Fruit fly (Drosophila melanogaster) whole organism, embryonic: ENCODE data around the gene eEF1alpha2.

Experiments
- Abd-B ChIP-seq: fragments of 200-800 bp; sonication (Bioruptor generic); optimal IDR thresholded peaks from 2 replicates; lab custom pipeline; 2018; ENCODE audit warnings: missing biosample characterization, mild to moderate bottlenecking, missing genetic modification characterization, moderate library complexity
- BEAF-32 ChIP-seq: fragments of 200-800 bp; sonication (Bioruptor generic); optimal IDR thresholded peaks from 3 replicates; lab custom pipeline; 2017; ENCODE audit warnings: missing biosample characterization, missing genetic modification characterization, mild to moderate bottlenecking, moderate library complexity, missing genetic modification reagents
- Bgb ChIP-seq: fragments of 200-800 bp; sonication (Bioruptor generic); IDR thresholded peaks from 2 replicates; pipeline ENCODE4 v1.3.6; 2022; ENCODE audit warnings: missing biosample characterization, missing genetic modification characterization; ENCODE audit not compliant: partially characterized antibody
- BtbVII ChIP-seq: fragments of 200-800 bp; sonication (Bioruptor generic); optimal IDR thresholded peaks from 3 replicates; lab custom pipeline; 2017; ENCODE audit warnings: missing biosample characterization, mild to moderate bottlenecking, missing genetic modification characterization
- CG10959 ChIP-seq: fragments of 200-800 bp; sonication (Bioruptor generic); IDR thresholded peaks from 2 replicates; pipeline ENCODE4 v1.3.6; 2022; ENCODE audit warnings: missing biosample characterization, missing genetic modification characterization
- CG13123 ChIP-seq: fragments of 200-800 bp; sonication (Bioruptor generic); optimal IDR thresholded peaks from 2 replicates; lab custom pipeline; 2016; ENCODE audit warnings: missing biosample characterization, missing genetic modification characterization
- CG13287 ChIP-seq: fragments of 200-800 bp; sonication (Bioruptor generic); IDR thresholded peaks from 2 replicates; pipeline ENCODE4 v1.3.6; 2022; ENCODE audit warnings: missing biosample characterization, missing genetic modification characterization; ENCODE audit not compliant: partially characterized antibody
- CG14710 ChIP-seq: fragments of 200-800 bp; sonication (Bioruptor generic); optimal IDR thresholded peaks from 3 replicates; lab custom pipeline; 2019; ENCODE audit warnings: missing biosample characterization, mild to moderate bottlenecking, missing genetic modification characterization, moderate library complexity
- CG14860 ChIP-seq: fragments of 200-800 bp; sonication (Bioruptor generic); IDR thresholded peaks from 3 replicates; pipeline ENCODE4 v1.3.6; 2022; ENCODE audit warnings: missing biosample characterization, missing genetic modification characterization; ENCODE audit not compliant: partially characterized antibody
- CG15011 ChIP-seq: fragments of 200-800 bp; sonication (Bioruptor generic); optimal IDR thresholded peaks from 3 replicates; lab custom pipeline; 2018; ENCODE audit warnings: missing biosample characterization, mild to moderate bottlenecking, missing genetic modification characterization
- CG15514 ChIP-seq: fragments of 200-800 bp; sonication (Bioruptor generic); optimal IDR thresholded peaks from 3 replicates; lab custom pipeline; 2017; ENCODE audit warnings: missing biosample characterization, missing genetic modification characterization, mild to moderate bottlenecking, moderate library complexity, missing genetic modification reagents
- CG17361 ChIP-seq: fragments of 200-800 bp; sonication (Bioruptor generic); IDR thresholded peaks from 3 replicates; pipeline ENCODE4 v1.3.6; 2022; ENCODE audit warnings: missing biosample characterization, missing genetic modification characterization
- CG3281 ChIP-seq: fragments of 200-800 bp; sonication (Bioruptor generic); optimal IDR thresholded peaks from 3 replicates; lab custom pipeline; 2017; ENCODE audit warnings: missing biosample characterization, mild to moderate bottlenecking, missing genetic modification characterization
- CG4820 ChIP-seq: fragments of 200-800 bp; sonication (Bioruptor generic); optimal IDR thresholded peaks from 3 replicates; lab custom pipeline; 2016; ENCODE audit warnings: missing biosample characterization, missing genetic modification characterization
- CG5245 ChIP-seq: fragments of 200-800 bp; sonication (Bioruptor generic); optimal IDR thresholded peaks from 3 replicates; lab custom pipeline; 2016; ENCODE audit warnings: missing biosample characterization, missing genetic modification characterization
- CG8478 ChIP-seq: fragments of >200 bp; optimal IDR thresholded peaks from 2 replicates; lab custom pipeline; 2018
- CG9797 ChIP-seq: fragments of 200-800 bp; sonication (Bioruptor generic); optimal IDR thresholded peaks from 3 replicates; lab custom pipeline; 2018; ENCODE audit warnings: missing biosample characterization, mild to moderate bottlenecking, missing genetic modification characterization
- CrebB ChIP-seq: fragments of 200-800 bp; sonication (Bioruptor generic); optimal IDR thresholded peaks from 3 replicates; lab custom pipeline; 2018; ENCODE audit warnings: missing biosample characterization, mild to moderate bottlenecking, missing genetic modification characterization
- Dll ChIP-seq: fragments of 200-800 bp; sonication (Bioruptor generic); IDR thresholded peaks from 4 replicates; pipeline ENCODE4 v1.3.6; 2022; ENCODE audit warnings: missing biosample characterization, missing genetic modification characterization; ENCODE audit not compliant: partially characterized antibody
- Doc3 ChIP-seq: fragments of 200-800 bp; sonication (Bioruptor generic); IDR thresholded peaks from 3 replicates; pipeline ENCODE4 v1.3.6; 2022; ENCODE audit warnings: missing biosample characterization, missing genetic modification characterization; ENCODE audit not compliant: partially characterized antibody
- Dref ChIP-seq: fragments of 200-800 bp; sonication (Bioruptor generic); IDR thresholded peaks from 2 replicates; pipeline ENCODE4 v1.3.6; 2022; ENCODE audit warnings: missing biosample characterization, missing genetic modification characterization
- E2f1 ChIP-seq: fragments of 200-800 bp; sonication (Bioruptor generic); IDR thresholded peaks from 2 replicates; pipeline ENCODE4 v1.3.6; 2022; ENCODE audit warnings: missing biosample characterization, missing genetic modification characterization
- Ets65A ChIP-seq: fragments of 200-800 bp; sonication (Bioruptor generic); peaks from one replicate; lab custom pipeline; 2016; ENCODE audit warnings: missing biosample characterization, missing genetic modification characterization
- Hsf ChIP-seq: fragments of 200-800 bp; sonication (Bioruptor generic); optimal IDR thresholded peaks from 3 replicates; lab custom pipeline; 2016; ENCODE audit warnings: missing biosample characterization, missing genetic modification characterization
- Myb ChIP-seq: fragments of 200-800 bp; sonication (Bioruptor generic); optimal IDR thresholded peaks from 2 replicates; lab custom pipeline; 2016; ENCODE audit warnings: missing biosample characterization, missing genetic modification characterization
- Nf-YC ChIP-seq: fragments of 200-800 bp; optimal IDR thresholded peaks from 3 replicates; lab custom pipeline; 2019; ENCODE audit warnings: missing biosample characterization, mild to moderate bottlenecking, missing genetic modification characterization, moderate library complexity
- Rfx ChIP-seq: fragments of 200-800 bp; sonication (Bioruptor generic); IDR thresholded peaks from 2 replicates; pipeline ENCODE4 v1.3.6; 2022; ENCODE audit warnings: missing biosample characterization, missing genetic modification characterization
- Side ChIP-seq: fragments of 200-800 bp; sonication (Bioruptor generic); optimal IDR thresholded peaks from 2 replicates; lab custom pipeline; 2016; ENCODE audit warnings: missing biosample characterization, missing genetic modification characterization
- Six4 ChIP-seq: fragments of 200-800 bp; sonication (Bioruptor generic); optimal IDR thresholded peaks from 2 replicates; lab custom pipeline; 2016; ENCODE audit warnings: missing biosample characterization, missing genetic modification characterization
- cas ChIP-seq: fragments of 200-800 bp; sonication (Bioruptor generic); IDR thresholded peaks from 2 replicates; pipeline ENCODE4 v1.3.6; 2022; ENCODE audit warnings: missing biosample characterization, missing genetic modification characterization
- chinmo ChIP-seq: fragments of 200-800 bp; sonication (Bioruptor generic); IDR thresholded peaks from 4 replicates; pipeline ENCODE4 v1.3.6; 2022; ENCODE audit warnings: missing biosample characterization, missing genetic modification characterization; ENCODE audit not compliant: partially characterized antibody
- dpn ChIP-seq, 2 experiments: fragments of 200-800 bp; sonication (Bioruptor generic); optimal IDR thresholded peaks; 3 replicates each; lab custom pipeline; 2016; ENCODE audit warnings: missing biosample characterization in 2 of 2, missing genetic modification characterization in 2 of 2
- fd102C ChIP-seq: fragments of 200-800 bp; sonication (Bioruptor generic); optimal IDR thresholded peaks from 2 replicates; lab custom pipeline; 2018; ENCODE audit warnings: missing biosample characterization, mild to moderate bottlenecking, missing genetic modification characterization, moderate library complexity
- ftz-f1 ChIP-seq: fragments of 200-800 bp; sonication (Bioruptor generic); optimal IDR thresholded peaks from 2 replicates; lab custom pipeline; 2016; ENCODE audit warnings: missing biosample characterization, missing genetic modification characterization
- gce ChIP-seq: fragments of 200-800 bp; sonication (Bioruptor generic); IDR thresholded peaks from 3 replicates; pipeline ENCODE4 v1.3.6; 2022; ENCODE audit warnings: missing biosample characterization, missing genetic modification characterization
- gfzf ChIP-seq: fragments of 200-800 bp; sonication (Bioruptor generic); optimal IDR thresholded peaks from 2 replicates; lab custom pipeline; 2016; ENCODE audit warnings: missing biosample characterization, mild to moderate bottlenecking, missing genetic modification characterization, moderate library complexity
- grn ChIP-seq: fragments of 200-800 bp; sonication (Bioruptor generic); optimal IDR thresholded peaks from 3 replicates; lab custom pipeline; 2017; ENCODE audit warnings: missing biosample characterization, missing genetic modification characterization
- gro ChIP-seq: fragments of 200-800 bp; sonication (Bioruptor generic); optimal IDR thresholded peaks from 2 replicates; lab custom pipeline; 2016; ENCODE audit warnings: missing biosample characterization, missing genetic modification characterization
- gsb-n ChIP-seq: fragments of 200-800 bp; sonication (Bioruptor generic); optimal IDR thresholded peaks from 3 replicates; lab custom pipeline; 2018; ENCODE audit warnings: missing biosample characterization, mild to moderate bottlenecking, missing genetic modification characterization
- hb ChIP-seq: fragments of 200-800 bp; sonication (Bioruptor generic); IDR thresholded peaks from 3 replicates; pipeline ENCODE4 v1.3.6; 2022; ENCODE audit warnings: missing biosample characterization, missing genetic modification characterization; ENCODE audit not compliant: partially characterized antibody
- jigr1 ChIP-seq: fragments of 200-800 bp; sonication (Bioruptor generic); IDR thresholded peaks from 3 replicates; pipeline ENCODE4 v1.3.6; 2022; ENCODE audit warnings: missing biosample characterization, missing genetic modification characterization
- lilli ChIP-seq: fragments of 200-800 bp; sonication (Bioruptor generic); optimal IDR thresholded peaks from 3 replicates; lab custom pipeline; 2016; ENCODE audit warnings: missing biosample characterization, missing genetic modification characterization
- pho ChIP-seq: fragments of 200-800 bp; sonication (Bioruptor generic); optimal IDR thresholded peaks from 2 replicates; lab custom pipeline; 2016; ENCODE audit warnings: missing biosample characterization, missing genetic modification characterization
- ranshi ChIP-seq: fragments of 200-800 bp; sonication (Bioruptor generic); IDR thresholded peaks from 2 replicates; pipeline ENCODE4 v1.3.6; 2022; ENCODE audit warnings: missing biosample characterization, missing genetic modification characterization
- sc ChIP-seq, 3 experiments: fragments of >200 bp in 2 of 3; fragments of 200-800 bp in 1 of 3; sonication (Bioruptor generic) in 1 of 3; optimal IDR thresholded peaks; 2 replicates in 2 of 3; 3 replicates in 1 of 3; lab custom pipeline; 2017; ENCODE audit warnings: mild to moderate bottlenecking in 1 of 3, missing biosample characterization in 1 of 3, missing genetic modification characterization in 1 of 3, missing genetic modification reagents in 1 of 3
- sug ChIP-seq: fragments of 200-800 bp; optimal IDR thresholded peaks from 2 replicates; lab custom pipeline; 2019; ENCODE audit warnings: missing biosample characterization, mild to moderate bottlenecking, missing genetic modification characterization, moderate library complexity
- ttk ChIP-seq: fragments of 200-800 bp; sonication (Bioruptor generic); IDR thresholded peaks from 2 replicates; pipeline ENCODE4 v2.1.2; 2022; ENCODE audit warnings: missing biosample characterization, missing genetic modification characterization
- usp ChIP-seq: fragments of >200 bp; optimal IDR thresholded peaks from 2 replicates; lab custom pipeline; 2017; ENCODE audit warnings: missing biosample characterization, missing genetic modification characterization
- zen ChIP-seq: fragments of 200-800 bp; sonication (Bioruptor generic); optimal IDR thresholded peaks from 3 replicates; lab custom pipeline; 2018; ENCODE audit warnings: missing biosample characterization, mild to moderate bottlenecking, missing genetic modification characterization, moderate library complexity

Gene eEF1alpha2

DNA sequence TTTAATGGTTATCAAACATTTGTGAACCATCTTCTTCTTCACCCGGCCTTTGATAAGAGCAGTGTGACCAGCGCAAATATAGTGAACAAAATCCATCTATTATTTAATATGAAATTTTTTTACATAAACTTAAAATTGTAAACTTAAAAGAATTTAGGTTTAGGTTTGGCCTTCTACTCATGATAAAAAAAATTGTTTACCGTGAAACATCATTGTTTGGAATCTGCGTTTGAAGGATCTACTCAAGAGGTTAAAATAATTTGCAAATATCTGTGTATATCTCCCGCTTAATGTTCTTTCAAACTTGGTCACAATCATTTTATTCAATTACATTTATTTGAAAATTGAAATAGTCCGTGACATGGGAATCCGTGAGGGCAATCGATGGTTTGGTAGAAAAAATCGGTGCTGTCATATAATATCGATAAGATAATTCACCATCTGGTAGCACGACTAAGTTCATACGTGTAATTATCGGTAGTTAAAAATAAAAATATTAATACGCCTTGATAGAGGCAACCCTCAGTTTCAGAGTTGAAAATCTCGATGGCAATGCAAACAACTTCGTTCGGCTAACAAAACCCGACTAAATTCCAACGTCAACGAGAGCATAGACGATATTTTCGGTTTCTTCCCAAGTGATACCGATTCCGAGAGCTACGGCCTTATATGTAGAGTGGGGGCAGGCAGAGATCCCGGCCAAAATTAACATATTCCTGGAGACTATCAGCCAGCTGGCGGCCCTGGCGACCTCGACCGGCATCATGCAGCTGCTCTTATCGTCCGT lies 33.7 kb downstream of the eEF1alpha2 start, which contains the start of the genes betaGlu and sip3 (continued):
- TF ChIP-seq fd102C (no peak), Hsf (peak; percentile 13), Dref (GFP tag; lab: Robert Waterston, UW) (peak; percentile 91), CG17361 (peak; percentile 75; the same call in 2 of the 3 replicates), jigr1 (GFP tag; lab: Robert Waterston, UW) (peak; percentile 35; the same call in 1 of the 3 replicates), Rfx (GFP tag; lab: Robert Waterston, UW) (peak; percentile 27; the same call in 1 of the 2 replicates), gce (no peak), Nf-YC (tag; lab: Kevin White, UChicago) (peak; percentile 40), CG10959 (GFP tag; lab: Robert Waterston, UW) (no peak), BtbVII (GFP tag; lab: Kevin White, UChicago) (no peak), CG9797 (GFP tag; lab: Kevin White, UChicago) (peak; percentile 52), lilli (peak; percentile 61), gsb-n (tag; lab: Kevin White, UChicago) (no peak), CG14860 (GFP tag; lab: Robert Waterston, UW) (peak; percentile 90), usp (GFP tag; lab: Kevin White, UChicago) (no peak), BEAF-32 (peak; percentile 93), E2f1 (GFP tag; lab: Robert Waterston, UW) (no peak), ranshi (GFP tag; lab: Robert Waterston, UW) (no peak), Dll (peak; percentile 91), CG4820 (GFP tag; lab: Kevin White, UChicago) (no peak), zen (tag; lab: Kevin White, UChicago) (no peak), Six4 (GFP tag; lab: Kevin White, UChicago) (peak; percentile 6), cas (GFP tag; lab: Robert Waterston, UW) (no peak), sc (optimal IDR thresholded peaks at IDR 0.05; lab: Kevin White, UChicago) (no peak), sc (GFP tag; optimal IDR thresholded peaks at IDR 0.05; lab: Kevin White, UChicago) (no peak), dpn (GFP tag; optimal IDR thresholded peaks at IDR 0.05; lab: Kevin White, UChicago) (peak; percentile 2 to 21), pho (GFP tag; lab: Kevin White, UChicago) (peak; percentile 14), Myb (GFP tag; lab: Kevin White, UChicago) (peak; percentile 20), Doc3 (GFP tag; lab: Robert Waterston, UW) (peak; percentile 82), CG15011 (no peak), CG13287 (GFP tag; lab: Robert Waterston, UW) (peak; percentile 93), CrebB (tag; lab: Kevin White, UChicago) (no peak), gfzf (GFP tag; lab: Kevin White, UChicago) (peak; percentile 66), gro (GFP tag; lab: Kevin White, UChicago) (no peak), CG8478 (no peak), chinmo (GFP tag; lab: Robert Waterston, UW) (peak; percentile 65; the same call in 1 of the 4 replicates), CG14710 (peak; percentile 64), Bgb (peak; percentile 92), hb (GFP tag; lab: Robert Waterston, UW) (peak; percentile 90), grn (GFP tag; lab: Kevin White, UChicago) (peak; percentile 22), CG13123 (peak; percentile 0), sug (peak; percentile 20), Ets65A (GFP tag; lab: Kevin White, UChicago) (peak; percentile 64), CG3281 (no peak), CG15514 (peak; percentile 94), Abd-B (GFP tag; lab: Kevin White, UChicago) (peak; percentile 44), Side (GFP tag; lab: Kevin White, UChicago) (no peak), ttk (GFP tag; lab: Robert Waterston, UW) (no peak), CG5245 (GFP tag; lab: Kevin White, UChicago) (no peak), ftz-f1 (GFP tag; lab: Kevin White, UChicago) (peak; percentile 8)
